Worm (Caenorhabditis elegans) whole organism, L1 larva: ENCODE data around the gene str-243.

Experiments
- C16A3.4 ChIP-seq: fragments of 150-350 bp; optimal IDR thresholded peaks from 2 replicates; lab custom pipeline; 2014; ENCODE audit warnings: missing biosample characterization, missing genetic modification characterization
- ceh-63 ChIP-seq: fragments of 200-800 bp; sonication (Bioruptor generic); optimal IDR thresholded peaks from 2 replicates; lab custom pipeline; 2018; ENCODE audit warnings: mild to moderate bottlenecking, missing genetic modification characterization, missing compliant biosample characterization
- ceh-82 ChIP-seq, 3 experiments: fragments of 150-350 bp in 1 of 3; sonication (generic microtip) in 2 of 3; optimal IDR thresholded peaks; 2 replicates each; lab custom pipeline; 2014 to 2017; ENCODE audit warnings: missing biosample characterization in 3 of 3, missing genetic modification characterization in 3 of 3
- ceh-90 ChIP-seq: sonication (generic microtip); optimal IDR thresholded peaks from 2 replicates; lab custom pipeline; 2016; ENCODE audit warnings: missing genetic modification characterization, missing compliant biosample characterization
- efl-1 ChIP-seq, 4 experiments: fragments of 150-350 bp; optimal IDR thresholded peaks in 3 of 4; peaks in 1 of 4; 1 replicate in 1 of 4; 2 replicates in 3 of 4; lab custom pipeline; 2014; ENCODE audit warnings: missing biosample characterization in 2 of 4, missing genetic modification characterization in 2 of 4, missing genetic modification reagents in 2 of 4
- fkh-8 ChIP-seq: sonication (generic microtip); optimal IDR thresholded peaks from 2 replicates; lab custom pipeline; 2016; ENCODE audit warnings: mild to moderate bottlenecking, missing genetic modification characterization, missing compliant biosample characterization
- hlh-4 ChIP-seq: sonication (generic microtip); optimal IDR thresholded peaks from 2 replicates; lab custom pipeline; 2016; ENCODE audit warnings: mild to moderate bottlenecking, missing genetic modification characterization, missing compliant biosample characterization
- irx-1 ChIP-seq: sonication (generic microtip); optimal IDR thresholded peaks from 2 replicates; lab custom pipeline; 2016; ENCODE audit warnings: missing genetic modification characterization, missing compliant biosample characterization
- isw-1 ChIP-seq: fragments of 200-800 bp; sonication (Bioruptor generic); IDR thresholded peaks from 2 replicates; pipeline ENCODE4 v1.3.6; 2022; ENCODE audit warnings: missing genetic modification characterization, missing compliant biosample characterization
- lin-13 ChIP-seq: fragments of 150-350 bp; optimal IDR thresholded peaks from 2 replicates; lab custom pipeline; 2014; ENCODE audit warnings: missing biosample characterization, missing genetic modification reagents, missing genetic modification characterization
- lin-14 ChIP-seq: fragments of 200-800 bp; sonication (Bioruptor generic); optimal IDR thresholded peaks from 2 replicates; lab custom pipeline; 2018; ENCODE audit warnings: mild to moderate bottlenecking, missing genetic modification characterization, moderate library complexity, missing compliant biosample characterization
- lin-15B ChIP-seq: fragments of 150-350 bp; sonication (generic microtip); optimal IDR thresholded peaks from 3 replicates; lab custom pipeline; 2014; ENCODE audit warnings: missing biosample characterization, missing genetic modification characterization
- lin-35 ChIP-seq, 2 experiments: fragments of 150-350 bp; optimal IDR thresholded peaks; 2 replicates each; lab custom pipeline; 2014; ENCODE audit warnings: missing biosample characterization in 2 of 2, missing genetic modification characterization in 2 of 2, missing genetic modification reagents in 2 of 2
- lin-39 ChIP-seq: fragments of 150-350 bp; optimal IDR thresholded peaks from 2 replicates; lab custom pipeline; 2014; ENCODE audit warnings: missing biosample characterization, missing genetic modification reagents, missing genetic modification characterization
- lir-3 ChIP-seq: sonication (generic microtip); optimal IDR thresholded peaks from 2 replicates; lab custom pipeline; 2016; ENCODE audit warnings: mild to moderate bottlenecking, missing genetic modification characterization, moderate library complexity, missing compliant biosample characterization; ENCODE audit not compliant: poor library complexity
- lsy-2 ChIP-seq, 2 experiments: fragments of 150-350 bp; optimal IDR thresholded peaks; 2 replicates each; lab custom pipeline; 2014; ENCODE audit warnings: missing biosample characterization in 2 of 2, missing genetic modification characterization in 2 of 2
- mef-2 ChIP-seq: fragments of 150-350 bp; optimal IDR thresholded peaks from 2 replicates; lab custom pipeline; 2014; ENCODE audit warnings: missing biosample characterization, missing genetic modification characterization
- mep-1 ChIP-seq: fragments of 150-350 bp; optimal IDR thresholded peaks from 2 replicates; lab custom pipeline; 2014; ENCODE audit warnings: missing biosample characterization, missing genetic modification characterization
- nhr-12 ChIP-seq: sonication (generic microtip); optimal IDR thresholded peaks from 2 replicates; lab custom pipeline; 2017; ENCODE audit warnings: missing biosample characterization, missing genetic modification characterization
- nhr-19 ChIP-seq: fragments of 200-800 bp; sonication (Bioruptor generic); conservative IDR thresholded peaks from 2 replicates; pipeline ENCODE4 v1.3.6; 2022; ENCODE audit warnings: missing genetic modification characterization, missing compliant biosample characterization
- nhr-20 ChIP-seq: sonication (generic microtip); optimal IDR thresholded peaks from 2 replicates; lab custom pipeline; 2016; ENCODE audit warnings: mild to moderate bottlenecking, missing genetic modification characterization, missing compliant biosample characterization
- nhr-28 ChIP-seq: fragments of 150-350 bp; optimal IDR thresholded peaks from 2 replicates; lab custom pipeline; 2014; ENCODE audit warnings: missing biosample characterization, missing genetic modification characterization
- nhr-71 ChIP-seq: sonication (generic microtip); optimal IDR thresholded peaks from 2 replicates; lab custom pipeline; 2016; ENCODE audit warnings: mild to moderate bottlenecking, missing genetic modification characterization, moderate library complexity, missing compliant biosample characterization
- nhr-77 ChIP-seq: fragments of 150-350 bp; optimal IDR thresholded peaks from 2 replicates; lab custom pipeline; 2014; ENCODE audit warnings: missing biosample characterization, missing genetic modification characterization
- nhr-85 ChIP-seq: sonication (generic microtip); peaks from one replicate; lab custom pipeline; 2016; ENCODE audit warnings: missing genetic modification characterization, inconsistent platforms, missing compliant biosample characterization
- pag-3 ChIP-seq: sonication (generic microtip); optimal IDR thresholded peaks from 2 replicates; lab custom pipeline; 2017; ENCODE audit warnings: missing genetic modification characterization, mild to moderate bottlenecking, missing compliant biosample characterization, antibody characterized with exemption, borderline replicate concordance; ENCODE audit not compliant: insufficient read depth
- pax-3 ChIP-seq: fragments of 200-800 bp; sonication (Bioruptor generic); optimal IDR thresholded peaks from 2 replicates; lab custom pipeline; 2018; ENCODE audit warnings: mild to moderate bottlenecking, missing genetic modification characterization, moderate library complexity, missing compliant biosample characterization
- pqm-1 ChIP-seq: sonication (generic microtip); optimal IDR thresholded peaks from 3 replicates; lab custom pipeline; 2017; ENCODE audit warnings: missing biosample characterization, missing genetic modification characterization
- rnt-1 ChIP-seq: sonication (generic microtip); optimal IDR thresholded peaks from 2 replicates; lab custom pipeline; 2016; ENCODE audit warnings: mild to moderate bottlenecking, missing genetic modification characterization, moderate library complexity, missing compliant biosample characterization
- skn-1 ChIP-seq: fragments of 150-350 bp; optimal IDR thresholded peaks from 2 replicates; lab custom pipeline; 2014; ENCODE audit warnings: missing biosample characterization, missing genetic modification characterization
- snpc-4 ChIP-seq: fragments of 150-350 bp; optimal IDR thresholded peaks from 2 replicates; lab custom pipeline; 2014; ENCODE audit warnings: missing biosample characterization, missing genetic modification characterization
- snu-23 ChIP-seq: sonication (generic microtip); optimal IDR thresholded peaks from 2 replicates; lab custom pipeline; 2016; ENCODE audit warnings: missing genetic modification characterization, missing compliant biosample characterization
- sptf-1 ChIP-seq: fragments of 150-350 bp; optimal IDR thresholded peaks from 2 replicates; lab custom pipeline; 2014; ENCODE audit warnings: missing biosample characterization, missing genetic modification characterization
- swsn-7 ChIP-seq: sonication (generic microtip); optimal IDR thresholded peaks from 2 replicates; lab custom pipeline; 2016; ENCODE audit warnings: missing genetic modification characterization, missing compliant biosample characterization
- tbx-2 ChIP-seq: sonication (generic microtip); optimal IDR thresholded peaks from 2 replicates; lab custom pipeline; 2016; ENCODE audit warnings: missing genetic modification characterization, missing compliant biosample characterization
- tlp-1 ChIP-seq: fragments of 150-350 bp; optimal IDR thresholded peaks from 2 replicates; lab custom pipeline; 2014; ENCODE audit warnings: missing biosample characterization, missing genetic modification characterization
- unc-130 ChIP-seq: fragments of 150-350 bp; optimal IDR thresholded peaks from 2 replicates; lab custom pipeline; 2017; ENCODE audit warnings: missing biosample characterization, missing genetic modification characterization, inconsistent platforms
- unc-30 ChIP-seq: sonication (generic microtip); optimal IDR thresholded peaks from 2 replicates; lab custom pipeline; 2017; ENCODE audit warnings: missing biosample characterization, missing genetic modification characterization
- unc-62 ChIP-seq: fragments of 150-350 bp; optimal IDR thresholded peaks from 2 replicates; lab custom pipeline; 2014; ENCODE audit warnings: missing biosample characterization, missing genetic modification reagents, missing genetic modification characterization
- unc-86 ChIP-seq: sonication (generic microtip); optimal IDR thresholded peaks from 2 replicates; lab custom pipeline; 2016; ENCODE audit warnings: missing genetic modification characterization, missing compliant biosample characterization
- unc-98 ChIP-seq: fragments of 200-800 bp; sonication (Bioruptor generic); IDR thresholded peaks from 2 replicates; pipeline ENCODE4 v1.3.6; 2022; ENCODE audit warnings: missing genetic modification characterization, missing compliant biosample characterization
- zip-4 ChIP-seq: fragments of 200-800 bp; sonication (Bioruptor generic); optimal IDR thresholded peaks from 2 replicates; lab custom pipeline; 2018; ENCODE audit warnings: mild to moderate bottlenecking, missing genetic modification characterization, moderate library complexity, missing compliant biosample characterization
- ztf-11 ChIP-seq, 2 experiments: sonication (generic microtip); optimal IDR thresholded peaks; 2 replicates each; lab custom pipeline; 2016 to 2017; ENCODE audit warnings: missing genetic modification characterization in 2 of 2, missing biosample characterization in 1 of 2, missing compliant biosample characterization in 1 of 2

str-243 gene

DNA sequence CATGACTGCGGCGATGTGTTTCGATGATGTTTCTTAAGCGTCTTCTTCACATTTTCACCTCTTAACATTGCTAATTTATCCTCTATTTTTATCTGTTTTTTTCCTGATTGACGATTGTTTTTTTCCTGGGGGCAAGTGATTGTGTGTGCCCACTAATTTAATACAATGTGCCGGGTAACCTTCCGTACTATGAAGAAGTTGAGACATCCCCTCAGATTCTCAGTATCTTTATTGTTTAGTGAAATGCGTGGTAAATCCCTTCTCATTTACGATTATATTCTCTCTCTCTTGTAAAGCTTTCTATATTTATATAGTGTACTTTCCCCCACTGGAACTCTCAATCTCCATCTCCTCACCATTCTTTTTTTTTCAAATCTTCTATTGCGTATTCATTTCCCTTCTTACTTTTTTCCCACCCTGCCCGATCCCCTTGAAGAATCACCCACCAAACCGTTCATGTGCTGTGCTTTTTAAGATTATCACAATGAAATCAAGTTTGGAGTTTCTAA lies 46.2 kb upstream of the str-243 start:
- TF ChIP-seq nhr-71 (no peak), irx-1 (tag; lab: Kevin White, UChicago) (no peak), lir-3 (tag; lab: Kevin White, UChicago) (no peak), nhr-85 (tag; lab: Kevin White, UChicago) (peak; percentile 29), nhr-12 (tag; lab: Kevin White, UChicago) (no peak), pax-3 (no peak), nhr-77 (tag; lab: Kevin White, UChicago) (no peak), tlp-1 (tag; lab: Kevin White, UChicago) (no peak)

DNA sequence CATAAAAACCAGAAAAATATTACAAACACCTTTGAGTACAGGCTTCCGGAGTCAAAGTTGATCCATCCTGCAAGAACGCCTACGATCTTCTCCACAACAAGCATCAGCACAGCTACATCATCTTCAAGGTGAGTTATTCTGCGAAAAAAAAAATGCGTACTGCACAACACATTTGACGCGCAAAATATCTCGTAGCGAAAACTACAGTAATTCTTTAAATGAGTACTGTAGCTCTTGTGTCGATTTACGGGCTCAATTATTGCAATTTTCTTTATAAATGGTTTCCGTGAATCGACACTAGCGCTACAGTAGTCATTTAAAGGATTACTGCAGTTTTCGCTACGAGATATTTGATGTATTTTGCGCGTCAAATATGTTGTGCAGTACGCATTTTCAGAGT lies 45.7 kb upstream of the str-243 start:
- no peak for TF ChIP-seq efl-1 (optimal IDR thresholded peaks at IDR 0.05; lab: Kevin White, UChicago)
- TF ChIP-seq efl-1 (GFP tag; optimal IDR thresholded peaks at IDR 0.05 in 1 of 2; lab: Kevin White, UChicago) = peak in 1 of 2 experiments; percentile 87
- TF ChIP-seq unc-30 (tag; lab: Kevin White, UChicago) = no peak

DNA sequence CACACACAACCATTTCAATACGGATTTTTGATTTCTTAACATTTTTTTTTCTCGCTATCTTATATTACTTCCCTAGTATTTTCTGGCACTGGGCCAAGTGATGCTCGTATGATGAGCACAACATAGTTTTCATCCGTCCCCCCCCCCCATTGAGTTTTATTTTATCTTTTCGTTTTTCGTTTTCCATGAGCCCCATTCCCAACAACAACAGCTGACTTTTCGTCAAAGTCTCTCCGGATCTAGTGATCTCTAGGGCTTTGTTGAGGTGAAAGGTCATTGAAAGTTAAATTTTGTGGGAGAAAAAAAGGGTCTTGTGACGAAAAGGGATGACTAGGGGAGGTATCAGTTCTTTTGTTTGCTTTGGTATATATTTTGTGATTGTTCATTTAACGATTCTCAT lies 41.7 kb upstream of the str-243 start:
- TF ChIP-seq tbx-2 (tag; lab: Kevin White, UChicago) (peak; percentile 37), irx-1 (tag; lab: Kevin White, UChicago) (peak; percentile 11), nhr-71 (peak; percentile 88), hlh-4 (tag; lab: Kevin White, UChicago) (no peak), nhr-20 (tag; lab: Kevin White, UChicago) (peak; percentile 58), mef-2 (tag; lab: Kevin White, UChicago) (peak; percentile 26), swsn-7 (tag; lab: Kevin White, UChicago) (peak; percentile 31), snu-23 (GFP tag; lab: Kevin White, UChicago) (peak; percentile 41), lin-13 (GFP tag; lab: Kevin White, UChicago) (no peak), lin-39 (tag; lab: Kevin White, UChicago) (peak; percentile 63), mep-1 (tag; lab: Kevin White, UChicago) (peak; percentile 5), lsy-2 (tag; optimal IDR thresholded peaks at IDR 0.05; lab: Kevin White, UChicago) (peak in 1 of 2 experiments; percentile 52), pax-3 (no peak), nhr-19 (GFP tag; lab: Robert Waterston, UW) (peak; percentile 74), lin-14 (GFP tag; lab: Kevin White, UChicago) (peak; percentile 97), pag-3 (peak; percentile 20), lin-35 (GFP tag; optimal IDR thresholded peaks at IDR 0.05; lab: Kevin White, UChicago) (no peak), zip-4 (no peak), unc-130 (tag; lab: Kevin White, UChicago) (peak; percentile 58), rnt-1 (tag; lab: Kevin White, UChicago) (peak; percentile 83), efl-1 (optimal IDR thresholded peaks at IDR 0.05; lab: Kevin White, UChicago) (peak in 1 of 2 experiments; percentile 29), efl-1 (GFP tag; optimal IDR thresholded peaks at IDR 0.05 in 1 of 2; lab: Kevin White, UChicago) (peak in 1 of 2 experiments; percentile 83), ceh-90 (no peak), ztf-11 (tag; optimal IDR thresholded peaks at IDR 0.05; lab: Kevin White, UChicago) (no peak)

DNA sequence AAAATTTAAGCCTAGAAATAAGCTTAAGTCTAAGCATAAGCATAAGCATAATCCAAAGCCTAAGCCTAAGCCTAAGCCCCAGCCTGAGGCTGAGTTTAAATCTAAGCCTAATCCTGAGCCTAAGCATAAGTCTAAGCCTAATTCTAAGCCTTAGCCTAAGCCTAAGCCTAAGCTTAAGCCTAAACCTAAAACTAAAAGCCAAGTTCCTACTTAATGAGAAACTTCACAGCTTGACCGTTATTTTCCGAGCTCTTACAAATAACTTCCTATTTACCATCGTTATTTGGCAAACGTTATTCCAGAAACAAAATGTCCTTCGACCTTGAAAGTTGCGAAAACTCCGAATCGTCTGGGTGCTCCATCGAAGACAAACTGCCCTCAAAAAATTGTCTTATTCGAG lies 40.8 kb upstream of the str-243 start, which contains the start of gene C38C3.4:
Gene C38C3.4, plus strand, starts transcription at position 301 of the 400 bp plus-strand sequence.
- no peak for TF ChIP-seq zip-4
- no peak for TF ChIP-seq pqm-1 (tag; lab: Kevin White, UChicago)
- TF ChIP-seq nhr-28 (tag; lab: Kevin White, UChicago) = no peak
- no peak for TF ChIP-seq sptf-1 (tag; lab: Kevin White, UChicago)
- no peak for TF ChIP-seq isw-1 (GFP tag; lab: Robert Waterston, UW)
- TF ChIP-seq ceh-63 (GFP tag; lab: Kevin White, UChicago) = no peak
- no peak for TF ChIP-seq lin-15B (tag; lab: Kevin White, UChicago)
- no peak for TF ChIP-seq skn-1 (tag; lab: Kevin White, UChicago)
- no peak for TF ChIP-seq unc-62 (GFP tag; lab: Kevin White, UChicago)
- TF ChIP-seq nhr-85 (tag; lab: Kevin White, UChicago) = no peak
- TF ChIP-seq snu-23 (GFP tag; lab: Kevin White, UChicago) = no peak
- no peak for TF ChIP-seq unc-30 (tag; lab: Kevin White, UChicago)
- TF ChIP-seq hlh-4 (tag; lab: Kevin White, UChicago) = no peak
- TF ChIP-seq snpc-4 (tag; lab: Kevin White, UChicago) = no peak
- TF ChIP-seq ceh-82 (tag; optimal IDR thresholded peaks at IDR 0.05; lab: Kevin White, UChicago) = no peak
- TF ChIP-seq fkh-8 (tag; lab: Kevin White, UChicago) = no peak
- TF ChIP-seq unc-98 (GFP tag; lab: Robert Waterston, UW) = no peak
- TF ChIP-seq C16A3.4 (tag; lab: Kevin White, UChicago) = no peak
- TF ChIP-seq unc-86 (tag; lab: Kevin White, UChicago) = no peak
- TF ChIP-seq, all 84 proteins: peak for 0
